Worm (Caenorhabditis elegans): ENCODE data around the gene rpn-3.

The rpn-3 gene

ce11 chrIII:8446534-8446933 is 619 bp upstream of the rpn-3 start, which contains the start of gene hsp-110:
Gene hsp-110 (minus strand): TSS chrIII:8446909.
- TF ChIP-seq elt-2 (tag; optimal IDR thresholded peaks at IDR 0.05): no peak
- TF ChIP-seq hlh-6 (tag; optimal IDR thresholded peaks at IDR 0.05): no peak
- TF ChIP-seq nfya-1 (tag; optimal IDR thresholded peaks at IDR 0.05): no peak
- TF ChIP-seq unc-86 (tag; optimal IDR thresholded peaks at IDR 0.05): no peak
- TF ChIP-seq gmeb-2 (tag; optimal IDR thresholded peaks at IDR 0.05): no peak
- no peak for TF ChIP-seq rnt-1 (tag; optimal IDR thresholded peaks at IDR 0.05)
- TF ChIP-seq C08G9.2 (tag; optimal IDR thresholded peaks at IDR 0.05): no peak
- TF ChIP-seq mec-3 (tag; optimal IDR thresholded peaks at IDR 0.05; ENCODE audit: borderline replicate concordance): no peak
- TF ChIP-seq sdc-2 (tag; optimal IDR thresholded peaks at IDR 0.05): no peak
- TF ChIP-seq ceh-6 (GFP tag; optimal IDR thresholded peaks at IDR 0.05): no peak
- TF ChIP-seq dmd-4 (tag; optimal IDR thresholded peaks at IDR 0.05; ENCODE audit: borderline replicate concordance): no peak

ce11 chrIII:8449160-8449807 is 2.1 kb downstream of the rpn-3 start, which contains the start of gene mrpl-32:
Gene mrpl-32 (plus strand): TSS chrIII:8449757.
- TF ChIP-seq lin-11 (tag; optimal IDR thresholded peaks at IDR 0.05) (no peak), ztf-16 (tag; optimal IDR thresholded peaks at IDR 0.05) (no peak), unc-55 (GFP tag; optimal IDR thresholded peaks at IDR 0.05) (no peak), sox-2 (GFP tag; IDR thresholded peaks at IDR 0.05) (no peak), K09A11.1 (tag; optimal IDR thresholded peaks at IDR 0.05; ENCODE audit: insufficient read depth) (no peak), fkh-10 (GFP tag; optimal IDR thresholded peaks at IDR 0.05) (no peak), hlh-30 (tag; optimal IDR thresholded peaks at IDR 0.05; ENCODE audit: insufficient read depth) (no peak), T23F11.4 (GFP tag; optimal IDR thresholded peaks at IDR 0.05) (no peak)

DNA sequence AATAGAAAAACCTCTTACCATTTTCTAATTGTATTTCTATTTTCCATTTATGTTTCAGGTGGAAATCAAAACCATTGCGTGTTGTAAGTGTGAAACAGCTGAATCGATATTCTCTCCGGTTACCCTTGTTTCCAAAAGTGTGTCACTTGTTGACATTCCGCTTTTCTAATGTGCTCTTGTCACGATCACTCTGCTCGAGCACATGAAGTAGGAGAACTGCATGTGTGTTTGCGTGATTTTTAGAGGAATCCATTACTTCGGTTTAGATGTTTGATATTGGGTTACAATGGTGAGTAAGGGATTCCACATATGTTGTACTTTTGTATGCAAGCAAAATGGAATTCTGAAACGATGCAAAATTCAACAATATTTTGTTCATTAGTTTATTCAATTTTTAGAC is 3.3 kb downstream of the rpn-3 start:
- TF ChIP-seq che-1 (tag; optimal IDR thresholded peaks at IDR 0.05): no peak
- no peak for TF ChIP-seq ceh-9 (tag; optimal IDR thresholded peaks at IDR 0.05)
- no peak for TF ChIP-seq hlh-6 (tag; optimal IDR thresholded peaks at IDR 0.05)
- TF ChIP-seq hlh-15 (tag; optimal IDR thresholded peaks at IDR 0.05): no peak
- TF ChIP-seq ceh-2 (tag; optimal IDR thresholded peaks at IDR 0.05): no peak
- TF ChIP-seq ceh-31 (tag; optimal IDR thresholded peaks at IDR 0.05): no peak
- no peak for TF ChIP-seq K02D7.2 (tag; optimal IDR thresholded peaks at IDR 0.05)
- TF ChIP-seq ceh-24 (tag; optimal IDR thresholded peaks at IDR 0.05): no peak

DNA sequence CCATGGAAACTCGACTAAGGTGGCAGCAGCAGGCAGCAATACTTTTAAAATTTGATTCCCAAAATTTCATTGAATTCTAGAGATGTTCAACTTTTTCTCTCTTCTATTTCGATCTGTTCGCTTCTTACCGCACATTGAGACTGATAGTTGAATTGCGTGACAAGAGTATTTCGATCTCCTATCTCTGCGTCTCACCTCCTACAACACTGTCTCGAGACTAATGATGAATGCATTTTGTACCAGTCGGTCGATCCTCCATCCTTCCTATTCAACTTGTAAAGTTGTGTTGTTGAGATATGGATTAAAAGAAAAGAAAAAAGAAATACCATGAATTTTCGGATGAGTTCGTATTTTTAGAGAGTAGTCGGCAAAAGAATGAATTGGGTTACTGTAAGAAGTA is 4.0 kb downstream of the rpn-3 start:
- TF ChIP-seq elt-2 (tag; optimal IDR thresholded peaks at IDR 0.05) (no peak), F13H6.1 (tag; optimal IDR thresholded peaks at IDR 0.05) (no peak), hlh-8 (tag; optimal IDR thresholded peaks at IDR 0.05) (no peak), C08G9.2 (tag; optimal IDR thresholded peaks at IDR 0.05) (no peak), pqm-1 (tag; optimal IDR thresholded peaks at IDR 0.05) (no peak), hlh-13 (GFP tag; optimal IDR thresholded peaks at IDR 0.05) (no peak)

DNA sequence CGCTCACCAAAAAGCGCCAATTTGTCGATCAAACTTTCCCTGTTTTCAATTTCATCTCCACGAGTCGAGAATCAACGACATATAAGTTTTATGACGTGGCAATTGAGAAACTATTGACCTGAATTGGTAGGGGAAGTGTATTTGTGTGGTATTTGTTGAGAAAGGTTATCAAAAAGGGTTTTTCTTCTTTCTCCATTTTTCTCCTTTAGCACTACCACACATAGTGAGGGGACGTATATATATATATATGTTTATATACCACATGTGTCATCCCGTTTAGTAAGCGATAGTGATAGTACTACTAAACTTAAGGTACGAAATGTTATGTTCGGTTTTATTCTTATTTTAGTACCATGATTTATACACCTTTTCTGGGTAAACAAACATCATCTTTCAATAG is 10.5 kb downstream of the rpn-3 start:
- TF ChIP-seq rnt-1 (tag; optimal IDR thresholded peaks at IDR 0.05) (no peak), pha-4 (tag; optimal IDR thresholded peaks at IDR 0.05) (no peak), dve-1 (tag; optimal IDR thresholded peaks at IDR 0.05) (no peak), unc-86 (tag; optimal IDR thresholded peaks at IDR 0.05) (no peak), hlh-15 (tag; optimal IDR thresholded peaks at IDR 0.05) (no peak), pax-1 (tag; optimal IDR thresholded peaks at IDR 0.05) (no peak), T23F11.4 (GFP tag; optimal IDR thresholded peaks at IDR 0.05) (no peak), ztf-16 (tag; optimal IDR thresholded peaks at IDR 0.05) (no peak), ref-2 (tag; optimal IDR thresholded peaks at IDR 0.05) (no peak), ceh-34 (tag; optimal IDR thresholded peaks at IDR 0.05) (no peak), ceh-14 (tag; optimal IDR thresholded peaks at IDR 0.05) (no peak), ceh-24 (tag; optimal IDR thresholded peaks at IDR 0.05) (no peak), nhr-232 (tag; optimal IDR thresholded peaks at IDR 0.05) (no peak), C38D4.7 (GFP tag; optimal IDR thresholded peaks at IDR 0.05) (no peak), unc-42 (tag; optimal IDR thresholded peaks at IDR 0.05) (no peak), hlh-6 (tag; optimal IDR thresholded peaks at IDR 0.05) (no peak), ceh-18 (tag; optimal IDR thresholded peaks at IDR 0.05) (no peak), F13H6.1 (tag; optimal IDR thresholded peaks at IDR 0.05) (no peak)
